Worm (Caenorhabditis elegans): ENCODE measurements around the gene C55A6.12.

DNA sequence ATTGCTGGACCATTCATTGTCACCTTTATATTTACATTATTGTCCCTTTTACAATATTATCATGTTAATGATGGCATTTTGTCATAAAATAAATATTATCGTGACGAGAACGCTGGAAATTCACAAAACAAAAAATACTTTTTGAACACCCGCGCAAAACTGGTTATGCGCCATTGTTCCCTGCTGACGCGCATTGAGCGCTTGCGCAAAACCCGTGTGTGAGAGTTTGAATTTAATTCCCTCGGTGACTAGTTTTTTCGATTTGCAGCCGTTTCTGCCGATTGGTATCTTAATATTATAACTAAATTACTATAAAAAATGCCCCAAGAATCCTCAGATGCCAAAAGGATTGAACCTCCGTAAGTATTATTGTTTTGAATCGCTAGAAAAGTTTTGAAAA, 18.5 kb upstream of the C55A6.12 start, which contains the start of gene pafo-1:
- TF ChIP-seq lsy-27 (tag; optimal IDR thresholded peaks at IDR 0.05; ENCODE audit: borderline replicate concordance, insufficient read depth) (no peak), nhr-179 (tag; optimal IDR thresholded peaks at IDR 0.05) (no peak), ztf-22 (GFP tag; optimal IDR thresholded peaks at IDR 0.05) (no peak)

Measured in whole organism, young adult.